In genomic region chrIII:6221403-6221802, ce11 we compare ENCODE assay signal across 4 worm cellular contexts.
TF ChIP-seq lines count a peak whose summit lies in the region.

No protein-coding gene starts in this region.

TF ChIP-seq in whole organism, L1 larva, 84 proteins besides CTCF, POLR2A, EP300 and RAD21:
- TF ChIP-seq rnt-1 (tag; optimal IDR thresholded peaks at IDR 0.05; lab: Kevin White, UChicago) (no peak), pqm-1 (tag; optimal IDR thresholded peaks at IDR 0.05; lab: Kevin White, UChicago) (no peak), tbx-2 (tag; optimal IDR thresholded peaks at IDR 0.05; lab: Kevin White, UChicago) (no peak), efl-3 (GFP tag; optimal IDR thresholded peaks at IDR 0.05; lab: Kevin White, UChicago) (no peak), grh-1 (GFP tag; IDR thresholded peaks at IDR 0.05; lab: Robert Waterston, UW) (no peak), C34B4.2 (tag; optimal IDR thresholded peaks at IDR 0.05; lab: Kevin White, UChicago) (no peak), elt-3 (tag; optimal IDR thresholded peaks at IDR 0.05; lab: Kevin White, UChicago) (no peak), elt-2 (tag; optimal IDR thresholded peaks at IDR 0.05; lab: Kevin White, UChicago) (no peak), unc-86 (tag; optimal IDR thresholded peaks at IDR 0.05; lab: Kevin White, UChicago) (peak; percentile 5), C16A3.4 (tag; optimal IDR thresholded peaks at IDR 0.05; lab: Kevin White, UChicago) (no peak), unc-30 (tag; optimal IDR thresholded peaks at IDR 0.05; lab: Kevin White, UChicago) (no peak), Y116A8C.19 (tag; optimal IDR thresholded peaks at IDR 0.05; lab: Kevin White, UChicago; ENCODE audit: borderline replicate concordance) (no peak), fkh-8 (tag; optimal IDR thresholded peaks at IDR 0.05; lab: Kevin White, UChicago) (peak; percentile 57), zip-4 (GFP tag; optimal IDR thresholded peaks at IDR 0.05; lab: Kevin White, UChicago) (no peak), lin-14 (GFP tag; optimal IDR thresholded peaks at IDR 0.05; lab: Kevin White, UChicago) (peak; percentile 30)
TF ChIP-seq in whole organism, L1 larva: peak in this region for 3.

TF ChIP-seq in whole organism, L2 larva, 48 proteins besides CTCF, POLR2A, EP300 and RAD21:
- peak; percentile 8 for TF ChIP-seq unc-55 (GFP tag; optimal IDR thresholded peaks at IDR 0.05; lab: Kevin White, UChicago)
- no peak for TF ChIP-seq nhr-25 (tag; optimal IDR thresholded peaks at IDR 0.05; lab: Kevin White, UChicago)
TF ChIP-seq in whole organism, L2 larva: peak in this region for 1.

TF ChIP-seq in whole organism, L4 larva, 104 proteins besides CTCF, POLR2A, EP300 and RAD21:
- TF ChIP-seq daf-12 (tag; optimal IDR thresholded peaks at IDR 0.05; lab: Kevin White, UChicago) (no peak), unc-130 (GFP tag; optimal IDR thresholded peaks at IDR 0.05; lab: Kevin White, UChicago) (no peak), vab-7 (GFP tag; IDR thresholded peaks at IDR 0.05; lab: Robert Waterston, UW) (no peak), aha-1 (tag; lab: Kevin White, UChicago) (peak; percentile 56)

TF ChIP-seq in whole organism, young adult, 124 proteins besides CTCF, POLR2A, EP300 and RAD21:
- TF ChIP-seq ceh-91 (GFP tag; IDR thresholded peaks at IDR 0.05; lab: Robert Waterston, UW) (no peak), snpc-1.1 (tag; optimal IDR thresholded peaks at IDR 0.05; lab: Kevin White, UChicago; ENCODE audit: insufficient read depth) (no peak), nhr-90 (tag; optimal IDR thresholded peaks at IDR 0.05; lab: Kevin White, UChicago) (no peak), hmg-1.2 (GFP tag; IDR thresholded peaks at IDR 0.05; lab: Robert Waterston, UW) (peak; percentile 82)
